Fruit fly (Drosophila melanogaster): ENCODE results near the gene RpL34a.
A peak's percentile ranks its signal among the peaks of the same experiment; 100 is the strongest.

Gene RpL34a

dm6 chr3R:26017771-26018731 lies 41.0 kb downstream of the RpL34a start (continued):
- TF ChIP-seq tin (GFP tag; optimal IDR thresholded peaks at IDR 0.05) (peak; percentile 70), Abd-B (GFP tag; optimal IDR thresholded peaks at IDR 0.05) (peak; percentile 73), CG3847 (GFP tag; IDR thresholded peaks at IDR 0.05) (peak; percentile 15; the same call in 1 of the 2 replicates), fru (optimal IDR thresholded peaks at IDR 0.05) (no peak), pb (GFP tag; optimal IDR thresholded peaks at IDR 0.05) (no peak), peb (GFP tag; IDR thresholded peaks at IDR 0.05) (peak; percentile 43; the same call in 1 of the 2 replicates), Lhr (GFP tag; optimal IDR thresholded peaks at IDR 0.05) (peak; percentile 79), CG17186 (GFP tag; optimal IDR thresholded peaks at IDR 0.05) (peak; percentile 17), odd (GFP tag; optimal IDR thresholded peaks at IDR 0.05) (peak; percentile 72), CG7372 (GFP tag; IDR thresholded peaks at IDR 0.05) (peak; percentile 31; the same call in 1 of the 2 replicates), HLH54F (GFP tag; optimal IDR thresholded peaks at IDR 0.05) (no peak), CoRest (tag; optimal IDR thresholded peaks at IDR 0.05) (peak; percentile 92), tx (GFP tag; optimal IDR thresholded peaks at IDR 0.05) (no peak), usp (GFP tag; optimal IDR thresholded peaks at IDR 0.05) (no peak), CG7745 (tag; optimal IDR thresholded peaks at IDR 0.05) (peak; percentile 52), CG32767 (GFP tag; IDR thresholded peaks at IDR 0.05) (peak; percentile 70), Dref (GFP tag; IDR thresholded peaks at IDR 0.05) (no peak), jigr1 (GFP tag; IDR thresholded peaks at IDR 0.05) (no peak), Adf1 (GFP tag; IDR thresholded peaks at IDR 0.05) (no peak), HLH4C (GFP tag; IDR thresholded peaks at IDR 0.05; ENCODE audit: partially characterized antibody) (no peak), CG42726 (GFP tag; IDR thresholded peaks at IDR 0.05; ENCODE audit: partially characterized antibody) (no peak), CG7357 (GFP tag; IDR thresholded peaks at IDR 0.05) (0 out of 3 replicates have a peak, but pooled peaks have one; percentile 55), CG31365 (tag; optimal IDR thresholded peaks at IDR 0.05) (no peak), Gug (GFP tag; IDR thresholded peaks at IDR 0.05) (peak; percentile 30; the same call in 2 of the 4 replicates), dmrt99B (tag; optimal IDR thresholded peaks at IDR 0.05) (peak; percentile 89), Doc3 (GFP tag; IDR thresholded peaks at IDR 0.05; ENCODE audit: partially characterized antibody) (no peak), CG34422 (GFP tag; IDR thresholded peaks at IDR 0.05) (peak; percentile 43; the same call in 2 of the 3 replicates), Poxn (GFP tag; IDR thresholded peaks at IDR 0.05) (no peak), GATAe (GFP tag; conservative IDR thresholded peaks at IDR 0.05) (no peak), CG15514 (GFP tag; optimal IDR thresholded peaks at IDR 0.05) (no peak), ind (GFP tag; optimal IDR thresholded peaks at IDR 0.05) (peak; percentile 57), CG10366 (GFP tag; IDR thresholded peaks at IDR 0.05) (peak; percentile 34), CG17802 (tag; optimal IDR thresholded peaks at IDR 0.05) (peak; percentile 10), CG3163 (GFP tag; optimal IDR thresholded peaks at IDR 0.05) (no peak), gcm (GFP tag; optimal IDR thresholded peaks at IDR 0.05) (peak; percentile 91), CG5245 (GFP tag; optimal IDR thresholded peaks at IDR 0.05) (peak; percentile 60), CG10431 (GFP tag; optimal IDR thresholded peaks at IDR 0.05) (peak; percentile 61), CG2116 (GFP tag; optimal IDR thresholded peaks at IDR 0.05) (peak; percentile 54), CG31224 (GFP tag; IDR thresholded peaks at IDR 0.05) (no peak), bcd (GFP tag; optimal IDR thresholded peaks at IDR 0.05) (peak; percentile 62), dm (GFP tag; optimal IDR thresholded peaks at IDR 0.05) (no peak), gsb (GFP tag; IDR thresholded peaks at IDR 0.05) (no peak), en (GFP tag; optimal IDR thresholded peaks at IDR 0.05) (no peak), CG3726 (GFP tag; IDR thresholded peaks at IDR 0.05) (no peak; the same call in 2 of the 3 replicates), Doc2 (GFP tag; IDR thresholded peaks at IDR 0.05) (no peak), CG13287 (GFP tag; IDR thresholded peaks at IDR 0.05; ENCODE audit: partially characterized antibody) (no peak), pzg (GFP tag; optimal IDR thresholded peaks at IDR 0.05) (no peak), CG17361 (GFP tag; IDR thresholded peaks at IDR 0.05) (peak; percentile 96), kni (GFP tag; optimal IDR thresholded peaks at IDR 0.05) (peak; percentile 65)
